Fruit fly (Drosophila melanogaster) whole organism, embryonic: ENCODE results near the gene CG9948.

ENCODE experiments used
- CG11456 ChIP-seq: fragments of 200-800 bp; sonication (Bioruptor generic); IDR thresholded peaks from 3 replicates; pipeline ENCODE4 v1.3.6; 2022; ENCODE audit warnings: missing biosample characterization, missing genetic modification characterization
- CG12219 ChIP-seq: fragments of 200-800 bp; sonication (Bioruptor generic); optimal IDR thresholded peaks from 3 replicates; lab custom pipeline; 2018; ENCODE audit warnings: missing biosample characterization, mild to moderate bottlenecking, missing genetic modification characterization
- CG13894 ChIP-seq: fragments of 200-800 bp; sonication (Bioruptor generic); optimal IDR thresholded peaks from 3 replicates; lab custom pipeline; 2018; ENCODE audit warnings: missing biosample characterization, mild to moderate bottlenecking, missing genetic modification characterization, moderate library complexity
- CG15514 ChIP-seq: fragments of 200-800 bp; sonication (Bioruptor generic); optimal IDR thresholded peaks from 3 replicates; lab custom pipeline; 2017; ENCODE audit warnings: missing biosample characterization, missing genetic modification characterization, mild to moderate bottlenecking, moderate library complexity, missing genetic modification reagents
- CG1603 ChIP-seq: fragments of 200-800 bp; sonication (Bioruptor generic); optimal IDR thresholded peaks from 2 replicates; lab custom pipeline; 2019; ENCODE audit warnings: missing biosample characterization, mild to moderate bottlenecking, missing genetic modification characterization, moderate library complexity
- CG17361 ChIP-seq: fragments of 200-800 bp; sonication (Bioruptor generic); IDR thresholded peaks from 3 replicates; pipeline ENCODE4 v1.3.6; 2022; ENCODE audit warnings: missing biosample characterization, missing genetic modification characterization
- CG30020 ChIP-seq: fragments of 200-800 bp; optimal IDR thresholded peaks from 2 replicates; lab custom pipeline; 2019; ENCODE audit warnings: missing biosample characterization, mild to moderate bottlenecking, missing genetic modification characterization, moderate library complexity
- CG32532 ChIP-seq: fragments of 200-800 bp; sonication (Bioruptor generic); IDR thresholded peaks from 2 replicates; pipeline ENCODE4 v1.3.6; 2022; ENCODE audit warnings: missing biosample characterization, missing genetic modification characterization
- CG4360 ChIP-seq: fragments of 200-800 bp; sonication (Bioruptor generic); IDR thresholded peaks from 2 replicates; pipeline ENCODE4 v1.3.6; 2022; ENCODE audit warnings: missing biosample characterization, missing genetic modification characterization
- CG43689 ChIP-seq: fragments of 200-800 bp; sonication (Bioruptor generic); IDR thresholded peaks from 2 replicates; pipeline ENCODE4 v1.3.6; 2022; ENCODE audit warnings: missing biosample characterization, missing genetic modification characterization
- CG4854 ChIP-seq: fragments of 200-800 bp; sonication (Bioruptor generic); optimal IDR thresholded peaks from 2 replicates; lab custom pipeline; 2016; ENCODE audit warnings: missing biosample characterization, missing genetic modification characterization, inconsistent platforms
- CG6791 ChIP-seq: fragments of 200-800 bp; sonication (Bioruptor generic); IDR thresholded peaks from 3 replicates; pipeline ENCODE4 v1.3.6; 2022; ENCODE audit warnings: missing biosample characterization, missing genetic modification characterization; ENCODE audit not compliant: partially characterized antibody
- CG8290 ChIP-seq, 3 experiments: fragments of 200-800 bp; sonication (Bioruptor generic); optimal IDR thresholded peaks; 2 replicates each; lab custom pipeline; 2016 to 2019; ENCODE audit warnings: missing biosample characterization in 3 of 3, missing genetic modification characterization in 3 of 3, mild to moderate bottlenecking in 2 of 3, moderate library complexity in 1 of 3
- CG9215 ChIP-seq: fragments of 200-800 bp; sonication (Bioruptor generic); IDR thresholded peaks from 2 replicates; pipeline ENCODE4 v1.3.6; 2022; ENCODE audit warnings: missing biosample characterization, missing genetic modification characterization
- CG9797 ChIP-seq: fragments of 200-800 bp; sonication (Bioruptor generic); optimal IDR thresholded peaks from 3 replicates; lab custom pipeline; 2018; ENCODE audit warnings: missing biosample characterization, mild to moderate bottlenecking, missing genetic modification characterization
- CTCF ChIP-seq: fragments of 200-800 bp; sonication (Bioruptor generic); optimal IDR thresholded peaks from 2 replicates; lab custom pipeline; 2017; ENCODE audit warnings: missing biosample characterization, mild to moderate bottlenecking, missing genetic modification characterization, moderate library complexity
- Deaf1 ChIP-seq: fragments of 200-800 bp; optimal IDR thresholded peaks from 3 replicates; lab custom pipeline; 2019; ENCODE audit warnings: missing biosample characterization, mild to moderate bottlenecking, missing genetic modification characterization, moderate library complexity
- HLHmδ ChIP-seq: fragments of 200-800 bp; sonication (Bioruptor generic); optimal IDR thresholded peaks from 2 replicates; lab custom pipeline; 2018; ENCODE audit warnings: missing biosample characterization, mild to moderate bottlenecking, missing genetic modification characterization, moderate library complexity
- Hr3 ChIP-seq: fragments of 200-800 bp; sonication (Bioruptor generic); optimal IDR thresholded peaks from 3 replicates; lab custom pipeline; 2016; ENCODE audit warnings: missing biosample characterization, missing genetic modification characterization
- Jarid2 ChIP-seq: fragments of 200-800 bp; sonication (Bioruptor generic); optimal IDR thresholded peaks from 3 replicates; lab custom pipeline; 2017; ENCODE audit warnings: mild to moderate bottlenecking, missing biosample characterization, missing genetic modification reagents, missing genetic modification characterization
- Lhr ChIP-seq: fragments of 200-800 bp; sonication (Bioruptor generic); optimal IDR thresholded peaks from 3 replicates; lab custom pipeline; 2017; ENCODE audit warnings: mild to moderate bottlenecking, missing biosample characterization, missing genetic modification reagents, missing genetic modification characterization
- Med ChIP-seq: fragments of 200-800 bp; sonication (Bioruptor generic); peaks from one replicate; lab custom pipeline; 2016; ENCODE audit warnings: missing biosample characterization, missing genetic modification characterization, mild to moderate bottlenecking, inconsistent platforms, moderate library complexity
- Nf-YC ChIP-seq: fragments of 200-800 bp; optimal IDR thresholded peaks from 3 replicates; lab custom pipeline; 2019; ENCODE audit warnings: missing biosample characterization, mild to moderate bottlenecking, missing genetic modification characterization, moderate library complexity
- Ravus ChIP-seq: fragments of 200-800 bp; sonication (Bioruptor generic); IDR thresholded peaks from 2 replicates; pipeline ENCODE4 v1.3.6; 2022; ENCODE audit warnings: missing biosample characterization, missing genetic modification characterization
- Sin3A ChIP-seq: fragments of >200 bp; optimal IDR thresholded peaks from 2 replicates; lab custom pipeline; 2018
- YL-1 ChIP-seq: fragments of 200-800 bp; sonication (Bioruptor generic); optimal IDR thresholded peaks from 3 replicates; lab custom pipeline; 2017; ENCODE audit warnings: missing biosample characterization, mild to moderate bottlenecking, missing genetic modification characterization
- abd-A ChIP-seq: fragments of 200-800 bp; sonication (Bioruptor generic); optimal IDR thresholded peaks from 3 replicates; lab custom pipeline; 2019; ENCODE audit warnings: missing biosample characterization, mild to moderate bottlenecking, missing genetic modification characterization, moderate library complexity
- az2 ChIP-seq: fragments of 200-800 bp; sonication (Bioruptor generic); optimal IDR thresholded peaks from 3 replicates; lab custom pipeline; 2016; ENCODE audit warnings: missing biosample characterization, missing genetic modification characterization
- bbx ChIP-seq: fragments of 200-800 bp; sonication (Bioruptor generic); IDR thresholded peaks from 2 replicates; pipeline ENCODE4 v1.3.6; 2022; ENCODE audit warnings: missing biosample characterization, missing genetic modification characterization; ENCODE audit not compliant: partially characterized antibody
- crp ChIP-seq, 2 experiments: fragments of 200-800 bp; sonication (Bioruptor generic); optimal IDR thresholded peaks; 2 replicates in 1 of 2; 3 replicates in 1 of 2; lab custom pipeline; 2017; ENCODE audit warnings: missing biosample characterization in 2 of 2, missing genetic modification characterization in 2 of 2, mild to moderate bottlenecking in 1 of 2, moderate library complexity in 1 of 2
- disco-r ChIP-seq: fragments of 200-800 bp; sonication (Bioruptor generic); optimal IDR thresholded peaks from 2 replicates; lab custom pipeline; 2016; ENCODE audit warnings: missing biosample characterization, missing genetic modification characterization
- ewg ChIP-seq: fragments of 200-800 bp; sonication (Bioruptor generic); optimal IDR thresholded peaks from 3 replicates; lab custom pipeline; 2017; ENCODE audit warnings: mild to moderate bottlenecking, missing biosample characterization, missing genetic modification reagents, missing genetic modification characterization
- fru ChIP-seq: fragments of >200 bp; optimal IDR thresholded peaks from 2 replicates; lab custom pipeline; 2017
- gsb-n ChIP-seq: fragments of 200-800 bp; sonication (Bioruptor generic); optimal IDR thresholded peaks from 3 replicates; lab custom pipeline; 2018; ENCODE audit warnings: missing biosample characterization, mild to moderate bottlenecking, missing genetic modification characterization
- pita ChIP-seq: fragments of 200-800 bp; sonication (Bioruptor generic); optimal IDR thresholded peaks from 2 replicates; lab custom pipeline; 2017; ENCODE audit warnings: missing biosample characterization, mild to moderate bottlenecking, missing genetic modification characterization
- pzg ChIP-seq: fragments of 200-800 bp; sonication (Bioruptor generic); optimal IDR thresholded peaks from 3 replicates; lab custom pipeline; 2018; ENCODE audit warnings: missing biosample characterization, mild to moderate bottlenecking, missing genetic modification characterization, moderate library complexity
- sc ChIP-seq, 3 experiments: fragments of >200 bp in 2 of 3; fragments of 200-800 bp in 1 of 3; sonication (Bioruptor generic) in 1 of 3; optimal IDR thresholded peaks; 2 replicates in 2 of 3; 3 replicates in 1 of 3; lab custom pipeline; 2017; ENCODE audit warnings: mild to moderate bottlenecking in 1 of 3, missing biosample characterization in 1 of 3, missing genetic modification characterization in 1 of 3, missing genetic modification reagents in 1 of 3
- scrt ChIP-seq: fragments of 200-800 bp; sonication (Bioruptor generic); optimal IDR thresholded peaks from 2 replicates; lab custom pipeline; 2018; ENCODE audit warnings: missing biosample characterization, mild to moderate bottlenecking, missing genetic modification characterization, moderate library complexity
- sens ChIP-seq: fragments of 200-800 bp; sonication (Bioruptor generic); peaks from one replicate; lab custom pipeline; 2016; ENCODE audit warnings: missing biosample characterization, missing genetic modification characterization
- slbo ChIP-seq: fragments of 200-800 bp; sonication (Bioruptor generic); IDR thresholded peaks from 2 replicates; pipeline ENCODE4 v1.3.6; 2022; ENCODE audit warnings: missing biosample characterization, missing genetic modification characterization
- so ChIP-seq: fragments of 200-800 bp; sonication (Bioruptor generic); IDR thresholded peaks from 3 replicates; pipeline ENCODE4 v1.3.6; 2022; ENCODE audit warnings: missing biosample characterization, missing genetic modification characterization
- stwl ChIP-seq: fragments of 200-800 bp; sonication (Bioruptor generic); optimal IDR thresholded peaks from 3 replicates; lab custom pipeline; 2018; ENCODE audit warnings: missing biosample characterization, mild to moderate bottlenecking, missing genetic modification characterization, moderate library complexity
- unpg ChIP-seq: fragments of 200-800 bp; sonication (Bioruptor generic); optimal IDR thresholded peaks from 3 replicates; lab custom pipeline; 2018; ENCODE audit warnings: missing biosample characterization, mild to moderate bottlenecking, missing genetic modification characterization, moderate library complexity
- usp ChIP-seq: fragments of >200 bp; optimal IDR thresholded peaks from 2 replicates; lab custom pipeline; 2017; ENCODE audit warnings: missing biosample characterization, missing genetic modification characterization
- zfh1 ChIP-seq: fragments of 200-800 bp; sonication (Bioruptor generic); IDR thresholded peaks from 3 replicates; pipeline ENCODE4 v1.3.6; 2022; ENCODE audit warnings: missing biosample characterization, missing genetic modification characterization

Gene CG9948

DNA sequence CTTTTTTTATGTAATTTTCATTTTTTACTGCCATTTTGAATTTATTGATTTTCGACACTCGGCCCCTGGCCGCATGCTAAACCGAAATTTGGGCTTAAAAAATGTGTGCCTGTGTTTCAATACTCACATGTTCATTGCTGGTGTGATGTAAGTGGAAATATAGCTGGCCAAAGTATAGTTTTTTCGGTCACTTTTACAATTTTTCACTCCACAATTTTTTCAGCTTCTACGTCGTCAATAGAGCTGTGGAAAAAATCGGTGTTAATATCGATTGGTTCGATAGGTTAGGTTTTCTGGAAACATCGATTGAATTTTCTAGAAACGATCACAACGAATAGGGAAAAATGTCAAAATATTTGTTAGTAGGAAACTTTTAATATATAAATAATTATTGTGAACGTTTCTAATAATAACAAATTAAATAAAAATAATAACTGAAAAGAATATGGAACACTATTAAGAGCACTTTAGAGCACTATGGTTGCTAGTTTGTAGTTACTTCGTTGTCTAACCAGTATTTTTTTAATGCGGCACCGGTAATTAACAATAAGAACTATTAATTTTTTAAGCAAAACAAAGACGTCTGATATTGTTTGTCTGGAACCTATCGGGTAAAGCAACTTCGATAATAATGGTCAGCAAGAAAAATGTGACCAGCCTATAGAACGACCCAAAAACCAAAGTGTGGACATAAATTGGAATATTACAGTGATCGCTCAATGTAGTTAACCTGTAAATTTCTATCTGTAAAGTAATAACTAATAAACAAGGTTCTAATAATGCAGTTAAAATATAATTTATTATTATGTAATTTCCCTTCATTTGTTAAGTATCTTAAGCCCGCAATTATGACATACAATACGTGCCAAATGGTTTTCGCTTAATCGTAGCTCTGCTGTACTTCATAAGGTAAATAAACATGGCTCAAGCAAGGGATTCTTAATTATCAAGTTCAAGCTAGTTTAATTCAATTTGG is at the start of gene CG9948, which contains the start of gene CG10077 (continued):
- peak; percentile 87 for TF ChIP-seq YL-1 (GFP tag; lab: Kevin White, UChicago)
- no peak for TF ChIP-seq abd-A (tag; lab: Kevin White, UChicago)
- peak; percentile 90 for TF ChIP-seq CG17361 (GFP tag; lab: Robert Waterston, UW)
- TF ChIP-seq Ravus, result peak; percentile 80
- no peak for TF ChIP-seq usp
- TF ChIP-seq, all 482 proteins: peak for 419

DNA sequence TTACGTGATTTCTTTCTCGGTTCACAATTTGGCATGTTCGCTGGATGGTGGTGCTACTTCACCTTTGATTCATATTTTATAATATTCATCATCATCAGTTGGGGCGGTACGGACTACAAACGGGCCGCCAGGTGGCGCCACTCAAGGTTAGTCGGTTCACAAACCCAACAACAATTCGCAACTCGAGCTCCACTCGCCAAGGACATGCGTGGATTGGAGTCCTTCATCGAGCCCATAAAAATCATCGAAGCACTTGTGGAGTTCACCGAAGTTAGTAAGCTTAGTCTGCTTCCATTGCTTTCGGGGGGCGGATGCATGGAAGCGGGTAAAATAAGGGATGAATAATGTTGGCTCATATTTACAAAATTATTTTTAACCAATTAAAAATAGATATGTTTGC is 49.0 kb upstream of the CG9948 start:
- TF ChIP-seq slbo, result peak; percentile 11; the same call in 1 of the 2 replicates
- no peak for TF ChIP-seq disco-r (GFP tag; lab: Kevin White, UChicago)
- TF ChIP-seq CG8290 (GFP tag; optimal IDR thresholded peaks at IDR 0.05; lab: Kevin White, UChicago), result peak; percentile 20
- TF ChIP-seq CG8290 (tag; optimal IDR thresholded peaks at IDR 0.05; lab: Kevin White, UChicago), result peak in 1 of 2 experiments; percentile 17
- no peak for TF ChIP-seq so
- no peak for TF ChIP-seq CG43689 (GFP tag; lab: Robert Waterston, UW)
- TF ChIP-seq CG13894, result peak; percentile 86
- no peak for TF ChIP-seq CG30020 (tag; lab: Kevin White, UChicago)
- peak; percentile 41 for TF ChIP-seq Med (GFP tag; lab: Kevin White, UChicago)
- TF ChIP-seq crp (GFP tag; optimal IDR thresholded peaks at IDR 0.05; lab: Kevin White, UChicago), result no peak
- TF ChIP-seq zfh1, result 0 out of 3 replicates have a peak, but pooled peaks have one; percentile 10
- TF ChIP-seq abd-A (tag; lab: Kevin White, UChicago), result peak; percentile 43
- TF ChIP-seq Nf-YC (tag; lab: Kevin White, UChicago), result peak; percentile 63
- TF ChIP-seq CG12219 (GFP tag; lab: Kevin White, UChicago), result no peak
- peak; percentile 69 for TF ChIP-seq sens
- 0 out of 2 replicates have a peak, but pooled peaks have one; percentile 13 for TF ChIP-seq bbx (GFP tag; lab: Robert Waterston, UW)
- peak; percentile 90 for TF ChIP-seq CTCF (GFP tag; lab: Kevin White, UChicago)
- peak; percentile 28 for TF ChIP-seq pita (GFP tag; lab: Kevin White, UChicago)
- peak; percentile 15 for TF ChIP-seq stwl (tag; lab: Kevin White, UChicago)
- TF ChIP-seq CG32532 (GFP tag; lab: Robert Waterston, UW), result 0 out of 2 replicates have a peak, but pooled peaks have one; percentile 6
- no peak for TF ChIP-seq Hr3 (GFP tag; lab: Kevin White, UChicago)
- TF ChIP-seq scrt (GFP tag; lab: Kevin White, UChicago), result peak; percentile 82
- peak; percentile 29 for TF ChIP-seq Jarid2 (GFP tag; lab: Kevin White, UChicago)
- no peak for TF ChIP-seq CG1603 (tag; lab: Kevin White, UChicago)
- TF ChIP-seq az2 (GFP tag; lab: Kevin White, UChicago), result no peak
- peak; percentile 52 for TF ChIP-seq CG4360
- no peak for TF ChIP-seq HLHmδ
- no peak for TF ChIP-seq fru (lab: Kevin White, UChicago)
- no peak for TF ChIP-seq Lhr (GFP tag; lab: Kevin White, UChicago)
- TF ChIP-seq ewg, result peak; percentile 95
- 0 out of 3 replicates have a peak, but pooled peaks have one; percentile 28 for TF ChIP-seq CG11456 (GFP tag; lab: Robert Waterston, UW)
- no peak for TF ChIP-seq CG9215 (GFP tag; lab: Robert Waterston, UW)
- TF ChIP-seq gsb-n (tag; lab: Kevin White, UChicago), result no peak
- TF ChIP-seq CG9797 (GFP tag; lab: Kevin White, UChicago), result no peak
- peak; percentile 52; the same call in 1 of the 3 replicates for TF ChIP-seq CG6791 (GFP tag; lab: Robert Waterston, UW)
- TF ChIP-seq sc (optimal IDR thresholded peaks at IDR 0.05; lab: Kevin White, UChicago), result no peak
- no peak for TF ChIP-seq sc (GFP tag; optimal IDR thresholded peaks at IDR 0.05; lab: Kevin White, UChicago)
- TF ChIP-seq CG4854 (GFP tag; lab: Kevin White, UChicago), result no peak
- TF ChIP-seq unpg, result no peak
- no peak for TF ChIP-seq Sin3A (lab: Kevin White, UChicago)
- peak; percentile 30 for TF ChIP-seq CG15514 (GFP tag; lab: Kevin White, UChicago)
- TF ChIP-seq pzg (GFP tag; lab: Kevin White, UChicago), result peak; percentile 17
- peak; percentile 67 for TF ChIP-seq Deaf1 (tag; lab: Kevin White, UChicago)
